Fruit fly (Drosophila melanogaster) whole organism, wandering third instar larva: ENCODE data around the gene CG5860.

ENCODE experiments used
- Abd-B ChIP-seq: fragments of >200 bp; optimal IDR thresholded peaks from 2 replicates; lab custom pipeline; 2017; ENCODE audit warnings: missing biosample characterization, missing genetic modification characterization
- CG32264 ChIP-seq: fragments of 200-800 bp; sonication (Bioruptor generic); optimal IDR thresholded peaks from 2 replicates; lab custom pipeline; 2016; ENCODE audit warnings: missing biosample characterization, missing genetic modification characterization
- Dfd ChIP-seq: fragments of >200 bp; optimal IDR thresholded peaks from 2 replicates; lab custom pipeline; 2017; ENCODE audit warnings: missing biosample characterization, missing genetic modification characterization
- Hr78 ChIP-seq: fragments of >200 bp; optimal IDR thresholded peaks from 2 replicates; lab custom pipeline; 2017; ENCODE audit warnings: missing biosample characterization, missing genetic modification characterization
- Jra ChIP-seq: sonication (Bioruptor generic); optimal IDR thresholded peaks from 2 replicates; lab custom pipeline; 2016; ENCODE audit warnings: missing biosample characterization, missing genetic modification characterization
- OdsH ChIP-seq: fragments of 200-800 bp; sonication (Bioruptor generic); optimal IDR thresholded peaks from 2 replicates; lab custom pipeline; 2016; ENCODE audit warnings: missing biosample characterization, mild to moderate bottlenecking, missing genetic modification characterization
- Sp1 ChIP-seq: fragments of 200-800 bp; sonication (Bioruptor generic); optimal IDR thresholded peaks from 3 replicates; lab custom pipeline; 2019; ENCODE audit warnings: missing biosample characterization, mild to moderate bottlenecking, missing genetic modification characterization, moderate library complexity
- br ChIP-seq: fragments of 200-800 bp; sonication (Bioruptor generic); optimal IDR thresholded peaks from 2 replicates; lab custom pipeline; 2016; ENCODE audit warnings: missing biosample characterization, missing genetic modification characterization
- dmrt93B ChIP-seq: fragments of 200-800 bp; sonication (Bioruptor generic); optimal IDR thresholded peaks from 2 replicates; lab custom pipeline; 2018; ENCODE audit warnings: missing biosample characterization, mild to moderate bottlenecking, missing genetic modification characterization
- dsf ChIP-seq: sonication (Bioruptor generic); optimal IDR thresholded peaks from 2 replicates; lab custom pipeline; 2016; ENCODE audit warnings: missing biosample characterization, missing genetic modification characterization, borderline replicate concordance
- ey ChIP-seq: fragments of 200-800 bp; sonication (Bioruptor generic); optimal IDR thresholded peaks from 2 replicates; lab custom pipeline; 2016; ENCODE audit warnings: missing biosample characterization, missing genetic modification characterization
- fru ChIP-seq: fragments of 200-800 bp; sonication (Bioruptor generic); optimal IDR thresholded peaks from 3 replicates; lab custom pipeline; 2016; ENCODE audit warnings: missing biosample characterization, mild to moderate bottlenecking, missing genetic modification characterization
- psq ChIP-seq: fragments of 200-800 bp; sonication (Bioruptor generic); optimal IDR thresholded peaks from 3 replicates; lab custom pipeline; 2017; ENCODE audit warnings: missing biosample characterization, mild to moderate bottlenecking, missing genetic modification characterization, moderate library complexity
- sv ChIP-seq: fragments of 200-800 bp; sonication (Bioruptor generic); optimal IDR thresholded peaks from 3 replicates; lab custom pipeline; 2016; ENCODE audit warnings: missing biosample characterization, missing genetic modification characterization

DNA sequence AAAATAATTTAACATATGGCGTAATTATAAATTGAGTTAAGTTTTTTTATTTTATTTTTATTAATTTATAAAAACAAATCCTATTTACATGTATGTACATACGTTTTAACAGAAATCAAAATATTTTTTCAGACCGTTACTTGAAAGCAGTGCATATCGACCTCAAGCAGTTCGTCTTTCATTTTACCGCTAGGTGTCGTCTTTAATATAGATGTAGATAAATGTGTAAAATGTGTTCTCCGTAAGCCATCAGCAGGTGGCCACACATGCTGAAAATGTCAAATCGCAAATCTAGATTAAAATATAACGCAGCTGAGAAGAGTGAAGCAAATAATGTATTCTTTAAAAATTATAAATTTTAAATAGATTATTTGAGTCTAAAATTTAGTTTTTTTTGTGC lies 40.0 kb downstream of the CG5860 start:
- TF ChIP-seq sv, result no peak
- TF ChIP-seq Abd-B (GFP tag; lab: Kevin White, UChicago), result no peak
- no peak for TF ChIP-seq dmrt93B (GFP tag; lab: Kevin White, UChicago)
- no peak for TF ChIP-seq Sp1 (GFP tag; lab: Kevin White, UChicago)
- no peak for TF ChIP-seq Jra (GFP tag; lab: Kevin White, UChicago)
- no peak for TF ChIP-seq br (GFP tag; lab: Kevin White, UChicago)
- no peak for TF ChIP-seq ey (GFP tag; lab: Kevin White, UChicago)
- TF ChIP-seq CG32264 (GFP tag; lab: Kevin White, UChicago), result no peak
- TF ChIP-seq Hr78 (GFP tag; lab: Kevin White, UChicago), result no peak
- no peak for TF ChIP-seq Dfd
- no peak for TF ChIP-seq fru (GFP tag; lab: Kevin White, UChicago)
- TF ChIP-seq psq (GFP tag; lab: Kevin White, UChicago), result no peak
- TF ChIP-seq dsf, result no peak
- no peak for TF ChIP-seq OdsH (GFP tag; lab: Kevin White, UChicago)
